Fruit fly (Drosophila melanogaster): ENCODE results near the gene Prp31.

The Prp31 gene

DNA sequence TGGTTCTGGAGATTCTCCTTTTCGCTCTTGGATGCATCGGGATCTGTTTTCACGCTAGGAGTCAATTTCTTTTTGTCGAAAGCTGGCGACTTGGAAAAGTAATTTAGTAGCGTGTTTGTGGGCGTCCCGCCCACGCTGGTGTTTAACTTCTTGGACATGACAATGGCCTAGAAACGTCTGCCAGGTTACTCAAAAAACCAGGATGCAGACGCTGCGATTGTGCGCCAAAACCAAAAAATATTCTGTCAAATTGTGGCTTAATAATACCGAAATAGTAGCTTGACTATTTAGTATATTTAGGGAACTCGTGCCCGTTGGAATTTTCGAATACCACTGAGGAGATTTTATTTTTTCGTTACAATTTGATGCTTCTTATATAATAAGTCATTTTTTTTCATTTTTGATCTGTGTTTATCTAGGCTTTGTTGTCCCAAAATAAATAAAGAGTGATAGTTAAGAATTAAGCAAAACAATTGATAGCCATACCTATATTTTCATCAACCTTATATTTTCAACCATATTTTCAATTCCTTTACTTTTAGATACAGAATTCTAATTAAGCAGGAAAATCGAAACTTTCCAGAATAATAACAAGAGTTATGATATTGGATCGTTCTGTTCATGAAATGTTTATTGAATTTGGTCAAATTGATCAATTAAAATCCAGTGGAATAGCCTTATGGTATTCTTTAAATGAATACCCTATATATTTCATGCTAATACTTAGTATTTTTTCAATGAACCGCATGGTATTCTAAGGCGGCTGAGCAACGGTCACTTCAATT is at the start of gene Prp31, which contains the start of gene Msh6:
TSS of gene Prp31 (plus strand) at position 771 of the 785 bp plus-strand sequence.
TSS of gene Msh6 (minus strand) at position 233 of the 785 bp plus-strand sequence.
- TF ChIP-seq pan (optimal IDR thresholded peaks at IDR 0.05) (no peak), Dll (optimal IDR thresholded peaks at IDR 0.05) (no peak), usp (GFP tag; optimal IDR thresholded peaks at IDR 0.05) (no peak), CG8478 (optimal IDR thresholded peaks at IDR 0.05) (no peak), EcR (GFP tag; optimal IDR thresholded peaks at IDR 0.05) (no peak), psq (optimal IDR thresholded peaks at IDR 0.05) (no peak)

DNA sequence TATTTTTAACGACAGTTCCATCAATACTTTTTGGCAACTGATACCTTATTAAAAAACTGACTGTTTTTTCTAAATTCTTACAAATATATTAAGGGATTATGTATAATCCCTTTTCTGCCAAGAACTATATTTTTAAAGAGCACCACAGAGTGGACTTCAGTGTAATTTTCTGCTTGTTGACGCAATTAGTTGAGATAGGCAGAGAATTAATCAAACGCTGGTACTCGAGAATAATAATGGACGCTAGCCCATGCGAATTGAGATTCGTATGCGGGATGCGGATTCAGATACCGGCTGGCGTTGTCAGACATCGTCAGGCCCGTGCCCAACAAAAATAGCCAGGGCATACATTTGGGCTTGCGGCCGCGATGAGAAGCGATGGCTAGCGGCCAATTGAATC is 45.6 kb upstream of the Prp31 start, which contains the start of gene CG13458:
TSS of gene CG13458 (plus strand) at position 301 of the 400 bp plus-strand sequence.
- TF ChIP-seq EcR (GFP tag; optimal IDR thresholded peaks at IDR 0.05) (no peak), usp (GFP tag; optimal IDR thresholded peaks at IDR 0.05) (no peak), pan (optimal IDR thresholded peaks at IDR 0.05) (no peak), Dll (optimal IDR thresholded peaks at IDR 0.05) (no peak), psq (optimal IDR thresholded peaks at IDR 0.05) (no peak), CG8478 (optimal IDR thresholded peaks at IDR 0.05) (no peak)

dm6 chr3L:15116536-15116935 is 42.4 kb upstream of the Prp31 start, which contains the start of gene Cep135:
Gene Cep135 (plus strand): TSS chr3L:15116737.
- TF ChIP-seq CG8478 (optimal IDR thresholded peaks at IDR 0.05) = no peak
- no peak for TF ChIP-seq pan (optimal IDR thresholded peaks at IDR 0.05)
- no peak for TF ChIP-seq psq (optimal IDR thresholded peaks at IDR 0.05)
- TF ChIP-seq EcR (GFP tag; optimal IDR thresholded peaks at IDR 0.05) = no peak
- TF ChIP-seq Dll (optimal IDR thresholded peaks at IDR 0.05) = no peak
- TF ChIP-seq usp (GFP tag; optimal IDR thresholded peaks at IDR 0.05) = no peak

dm6 chr3L:15121272-15121671 is 37.6 kb upstream of the Prp31 start, which contains the start of gene CG32847:
Gene CG32847 (plus strand): TSS chr3L:15121572.
- no peak for TF ChIP-seq pan (optimal IDR thresholded peaks at IDR 0.05)
- TF ChIP-seq EcR (GFP tag; optimal IDR thresholded peaks at IDR 0.05) = no peak
- TF ChIP-seq CG8478 (optimal IDR thresholded peaks at IDR 0.05) = no peak
- TF ChIP-seq usp (GFP tag; optimal IDR thresholded peaks at IDR 0.05) = no peak
- TF ChIP-seq Dll (optimal IDR thresholded peaks at IDR 0.05) = no peak
- TF ChIP-seq psq (optimal IDR thresholded peaks at IDR 0.05) = no peak

DNA sequence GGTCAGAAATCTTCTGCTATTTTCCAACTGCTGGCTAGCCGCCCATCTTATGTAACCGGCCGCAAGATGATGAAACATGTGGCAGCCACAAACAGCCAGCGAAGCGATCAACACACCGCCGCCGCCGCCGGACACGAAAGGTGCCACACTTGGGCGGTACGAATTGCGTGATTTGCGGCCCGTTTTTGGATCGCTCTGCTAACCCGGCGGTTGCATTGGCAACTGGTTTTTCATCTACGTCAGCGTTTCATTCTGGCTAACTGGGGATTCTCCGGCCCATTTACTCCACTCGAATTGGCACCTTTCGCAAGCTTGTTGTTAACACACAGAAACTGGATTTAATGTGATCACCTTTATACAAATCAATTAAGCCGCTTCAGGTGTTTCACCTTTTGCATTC is 35.2 kb upstream of the Prp31 start:
- TF ChIP-seq Dll (optimal IDR thresholded peaks at IDR 0.05) (no peak), usp (GFP tag; optimal IDR thresholded peaks at IDR 0.05) (no peak), EcR (GFP tag; optimal IDR thresholded peaks at IDR 0.05) (no peak), psq (optimal IDR thresholded peaks at IDR 0.05) (no peak), pan (optimal IDR thresholded peaks at IDR 0.05) (no peak), CG8478 (optimal IDR thresholded peaks at IDR 0.05) (no peak)

DNA sequence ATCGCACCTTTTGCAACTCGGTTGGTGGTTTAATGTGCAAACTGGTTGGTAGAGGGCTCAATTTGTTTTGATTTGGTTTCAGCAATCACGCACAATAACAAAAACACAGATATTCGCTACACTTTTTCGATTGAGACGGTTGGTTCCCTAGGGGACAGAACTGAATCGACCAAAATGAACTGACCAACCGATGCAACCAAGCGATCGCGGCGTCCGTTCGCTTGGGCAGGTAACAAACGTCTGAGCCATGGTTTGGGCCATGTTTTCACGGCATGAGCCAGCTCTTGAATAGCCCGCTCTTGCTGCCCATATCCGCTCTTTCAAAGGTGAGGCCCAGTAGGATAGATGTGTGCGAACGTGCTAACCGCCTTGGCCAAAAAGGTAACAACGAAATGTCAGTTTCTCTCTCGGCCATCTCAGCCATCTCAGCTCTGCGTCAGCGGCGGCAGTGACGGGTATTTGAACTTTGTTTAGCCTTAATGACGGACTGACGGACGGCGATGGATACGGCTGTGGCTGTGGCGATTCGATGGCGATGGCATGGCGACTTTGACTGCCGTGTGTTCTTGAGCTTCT is 33.7 kb upstream of the Prp31 start, which contains the start of gene CG16959:
TSS of gene CG16959 (minus strand) at position 245 of the 576 bp plus-strand sequence.
- TF ChIP-seq pan (optimal IDR thresholded peaks at IDR 0.05) = no peak
- peak in 1 of 2 experiments; percentile 49 for TF ChIP-seq EcR (GFP tag; optimal IDR thresholded peaks at IDR 0.05)

DNA sequence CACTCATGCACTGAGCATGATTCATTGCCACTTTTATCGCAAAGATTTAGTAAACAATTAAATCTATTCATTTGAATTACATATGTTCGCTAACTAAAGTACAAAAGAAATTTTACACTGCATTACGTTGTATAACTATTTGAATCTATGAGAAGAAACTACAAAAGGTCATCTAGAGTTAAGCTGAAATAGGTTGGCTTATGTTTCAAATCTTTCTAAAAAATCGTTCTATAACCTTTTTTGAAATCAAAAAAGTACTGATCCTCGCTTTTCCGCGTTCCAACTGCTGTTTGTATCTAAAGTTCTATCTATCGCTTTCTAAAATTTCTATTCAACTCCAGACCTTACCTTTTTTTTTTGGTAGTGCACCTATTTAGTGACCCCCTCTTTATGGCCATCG is 33.2 kb upstream of the Prp31 start:
- TF ChIP-seq Dll (optimal IDR thresholded peaks at IDR 0.05) (no peak), usp (GFP tag; optimal IDR thresholded peaks at IDR 0.05) (no peak), CG8478 (optimal IDR thresholded peaks at IDR 0.05) (no peak), psq (optimal IDR thresholded peaks at IDR 0.05) (no peak), EcR (GFP tag; optimal IDR thresholded peaks at IDR 0.05) (no peak)

DNA sequence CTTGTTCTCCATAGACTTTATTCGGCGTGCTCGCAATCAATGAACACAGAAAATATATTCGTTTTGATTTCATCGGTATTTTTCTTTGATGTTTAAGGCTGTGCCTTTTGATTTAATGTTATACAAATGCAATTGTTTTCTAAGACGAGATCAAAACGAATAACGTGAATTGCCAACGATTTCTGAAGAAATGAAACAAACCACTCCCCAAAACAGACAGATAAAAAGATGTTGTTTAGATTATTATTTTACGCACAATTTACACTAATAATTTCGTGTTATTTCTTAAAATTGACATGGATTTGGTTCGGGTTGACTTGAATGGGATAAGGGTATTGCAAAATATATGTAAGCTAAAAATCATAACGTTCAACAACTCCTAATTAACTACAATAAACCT is 27.6 kb upstream of the Prp31 start, which contains the start of gene CG13457:
TSS of gene CG13457 (minus strand) at position 101 of the 400 bp plus-strand sequence.
- no peak for TF ChIP-seq usp (GFP tag; optimal IDR thresholded peaks at IDR 0.05)
- TF ChIP-seq psq (optimal IDR thresholded peaks at IDR 0.05) = no peak
- TF ChIP-seq EcR (GFP tag; optimal IDR thresholded peaks at IDR 0.05) = no peak
- no peak for TF ChIP-seq pan (optimal IDR thresholded peaks at IDR 0.05)
- no peak for TF ChIP-seq CG8478 (optimal IDR thresholded peaks at IDR 0.05)
- TF ChIP-seq Dll (optimal IDR thresholded peaks at IDR 0.05) = no peak

DNA sequence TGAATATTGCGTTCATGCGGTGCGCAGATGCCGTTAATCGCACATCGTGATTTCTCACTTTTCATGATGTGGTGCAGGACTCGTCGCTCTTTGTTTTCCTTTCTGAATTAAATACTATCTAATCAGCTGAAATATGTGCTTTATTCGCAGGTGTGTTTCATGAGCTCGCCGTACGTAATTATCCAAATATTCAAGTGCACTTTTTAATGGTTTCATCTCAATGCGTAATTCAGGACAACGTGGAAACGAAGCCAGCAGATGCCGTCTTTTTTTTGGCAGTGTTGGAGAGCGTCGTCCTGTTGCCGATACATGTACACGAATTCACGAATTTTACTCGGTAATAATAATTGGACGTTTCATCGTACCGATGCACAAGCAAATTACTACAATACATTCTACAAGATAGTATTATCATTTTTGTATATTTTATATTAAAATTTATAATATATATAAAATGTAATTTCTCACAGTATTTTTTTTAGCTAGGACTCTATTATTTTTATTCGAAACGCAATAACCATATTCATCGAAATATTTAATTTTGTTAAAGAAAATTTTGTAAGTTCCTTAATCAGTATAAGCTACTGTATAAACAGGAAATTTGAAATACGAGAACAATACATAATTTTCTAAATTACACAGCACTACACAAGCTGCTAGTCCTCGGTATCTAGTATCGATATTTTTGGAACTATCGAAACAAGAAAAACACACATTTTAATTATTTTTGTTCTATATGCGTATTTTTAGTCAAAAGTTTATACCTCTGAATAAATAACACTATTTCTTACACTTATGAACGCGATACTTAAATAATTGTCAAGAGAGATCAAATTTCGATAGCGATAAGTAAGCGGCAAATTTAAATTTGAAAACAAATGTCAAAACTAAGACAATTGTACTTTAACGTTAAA is 22.0 kb upstream of the Prp31 start, which contains the start of gene CG12316:
TSS of gene CG12316 (minus strand) at position 276 of the 914 bp plus-strand sequence.
- TF ChIP-seq usp (GFP tag; optimal IDR thresholded peaks at IDR 0.05) (no peak), pan (optimal IDR thresholded peaks at IDR 0.05) (no peak), psq (optimal IDR thresholded peaks at IDR 0.05) (no peak), CG8478 (optimal IDR thresholded peaks at IDR 0.05) (no peak), Dll (optimal IDR thresholded peaks at IDR 0.05) (no peak), EcR (GFP tag; optimal IDR thresholded peaks at IDR 0.05) (no peak)

DNA sequence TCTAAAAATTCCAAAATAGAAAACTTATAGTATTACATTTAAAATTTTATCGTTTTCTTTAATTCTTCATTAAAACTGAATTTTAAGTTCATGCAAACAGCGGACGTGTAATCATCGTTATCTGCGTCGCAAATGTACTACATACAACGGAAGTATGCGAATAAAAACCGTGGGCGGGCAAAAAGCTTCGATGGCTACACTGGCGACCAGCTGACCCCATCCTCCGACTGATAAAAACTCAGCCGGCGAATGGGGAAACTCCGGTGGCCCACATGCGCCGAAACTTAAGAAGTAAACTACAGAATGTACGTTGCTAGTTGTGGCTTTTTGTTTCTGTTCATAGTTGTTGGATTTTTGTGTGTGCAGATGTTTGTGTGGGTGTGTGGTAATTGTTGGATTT is 21.1 kb upstream of the Prp31 start:
- TF ChIP-seq usp (GFP tag; optimal IDR thresholded peaks at IDR 0.05) (no peak), EcR (GFP tag; optimal IDR thresholded peaks at IDR 0.05) (no peak), CG8478 (optimal IDR thresholded peaks at IDR 0.05) (no peak), Dll (optimal IDR thresholded peaks at IDR 0.05) (no peak), psq (optimal IDR thresholded peaks at IDR 0.05) (no peak), pan (optimal IDR thresholded peaks at IDR 0.05) (no peak)

- TF ChIP-seq Dll (optimal IDR thresholded peaks at IDR 0.05) = no peak
- TF ChIP-seq pan (optimal IDR thresholded peaks at IDR 0.05) = no peak
- no peak for TF ChIP-seq EcR (GFP tag; optimal IDR thresholded peaks at IDR 0.05)
- TF ChIP-seq usp (GFP tag; optimal IDR thresholded peaks at IDR 0.05) = no peak
- TF ChIP-seq psq (optimal IDR thresholded peaks at IDR 0.05) = no peak
- no peak for TF ChIP-seq CG8478 (optimal IDR thresholded peaks at IDR 0.05)
These were observed 18.5 kb upstream of the Prp31 start for dm6 chr3L:15140268-15140957.

Measured in whole organism.